Worm (Caenorhabditis elegans) whole organism, mixed stage, embryonic: ENCODE measurements around the gene cdgs-1.

Experiments
- elt-1 ChIP-seq: sonication (generic microtip); optimal IDR thresholded peaks from 2 replicates; lab custom pipeline; 2017; ENCODE audit warnings: missing genetic modification characterization, mild to moderate bottlenecking, missing compliant biosample characterization, antibody characterized with exemption, moderate library complexity, borderline replicate concordance; ENCODE audit not compliant: insufficient read depth
- hlh-1 ChIP-seq: fragments of 150-350 bp; optimal IDR thresholded peaks from 2 replicates; lab custom pipeline; 2014; ENCODE audit warnings: missing biosample characterization, missing genetic modification reagents, missing genetic modification characterization
- mab-5 ChIP-seq: fragments of 150-350 bp; optimal IDR thresholded peaks from 2 replicates; lab custom pipeline; 2014; ENCODE audit warnings: missing biosample characterization, missing genetic modification characterization
- nhr-12 ChIP-seq: fragments of 150-350 bp; optimal IDR thresholded peaks from 2 replicates; lab custom pipeline; 2014; ENCODE audit warnings: missing biosample characterization, missing genetic modification characterization
- nhr-28 ChIP-seq: fragments of 150-350 bp; optimal IDR thresholded peaks from 2 replicates; lab custom pipeline; 2014; ENCODE audit warnings: missing biosample characterization, missing genetic modification characterization
- unc-39 ChIP-seq: fragments of 150-350 bp; optimal IDR thresholded peaks from 2 replicates; lab custom pipeline; 2014; ENCODE audit warnings: missing biosample characterization, missing genetic modification characterization

- TF ChIP-seq nhr-28 (tag; lab: Kevin White, UChicago) (no peak), nhr-12 (no peak), elt-1 (tag; lab: Kevin White, UChicago) (no peak), unc-39 (tag; lab: Kevin White, UChicago) (no peak), mab-5 (tag; lab: Kevin White, UChicago) (no peak), hlh-1 (tag; lab: Kevin White, UChicago) (no peak)
These were observed 24.4 kb upstream of the cdgs-1 start for ce11 chrIV:7839923-7840322.
